Fruit fly (Drosophila melanogaster) whole organism, pupa: ENCODE data around the gene CG12766.

Experiments used
- CG10348 ChIP-seq: fragments of 200-800 bp; sonication (Bioruptor generic); IDR thresholded peaks from 2 replicates; pipeline ENCODE4 v1.3.6; 2022; ENCODE audit warnings: missing biosample characterization, missing genetic modification characterization
- CG12605 ChIP-seq: fragments of 200-800 bp; sonication (Bioruptor generic); IDR thresholded peaks from 2 replicates; pipeline ENCODE4 v1.3.6; 2022; ENCODE audit warnings: missing biosample characterization, missing genetic modification characterization
- CG13204 ChIP-seq: fragments of 200-800 bp; sonication (Bioruptor generic); optimal IDR thresholded peaks from 2 replicates; lab custom pipeline; 2018; ENCODE audit warnings: missing biosample characterization, mild to moderate bottlenecking, missing genetic modification characterization, moderate library complexity
- CG14655 ChIP-seq: fragments of 200-800 bp; sonication (Bioruptor generic); optimal IDR thresholded peaks from 3 replicates; lab custom pipeline; 2017; ENCODE audit warnings: mild to moderate bottlenecking, missing biosample characterization, missing genetic modification reagents, missing genetic modification characterization
- CG15710 ChIP-seq: fragments of 200-800 bp; sonication (Bioruptor generic); optimal IDR thresholded peaks from 2 replicates; lab custom pipeline; 2018; ENCODE audit warnings: missing biosample characterization, mild to moderate bottlenecking, missing genetic modification characterization, moderate library complexity
- CG17806 ChIP-seq: fragments of 200-800 bp; sonication (Bioruptor generic); optimal IDR thresholded peaks from 2 replicates; lab custom pipeline; 2018; ENCODE audit warnings: missing biosample characterization, mild to moderate bottlenecking, missing genetic modification characterization, moderate library complexity
- CG32121 ChIP-seq: fragments of 200-800 bp; sonication (Bioruptor generic); IDR thresholded peaks from 2 replicates; pipeline ENCODE4 v1.3.6; 2022; ENCODE audit warnings: missing biosample characterization, missing genetic modification characterization
- CG34367 ChIP-seq: fragments of 200-800 bp; sonication (Bioruptor generic); optimal IDR thresholded peaks from 2 replicates; lab custom pipeline; 2018; ENCODE audit warnings: missing biosample characterization, mild to moderate bottlenecking, missing genetic modification characterization
- CG4496 ChIP-seq: fragments of 200-800 bp; sonication (Bioruptor generic); IDR thresholded peaks from 3 replicates; pipeline ENCODE4 v1.3.6; 2022; ENCODE audit warnings: missing biosample characterization, missing genetic modification characterization
- CG8159 ChIP-seq: fragments of 200-800 bp; sonication (Bioruptor generic); optimal IDR thresholded peaks from 3 replicates; lab custom pipeline; 2018; ENCODE audit warnings: missing biosample characterization, mild to moderate bottlenecking, missing genetic modification characterization, moderate library complexity
- CG8301 ChIP-seq: fragments of 200-800 bp; sonication (Bioruptor generic); optimal IDR thresholded peaks from 2 replicates; lab custom pipeline; 2018; ENCODE audit warnings: missing biosample characterization, mild to moderate bottlenecking, missing genetic modification characterization
- CG9948 ChIP-seq: fragments of 200-800 bp; sonication (Bioruptor generic); optimal IDR thresholded peaks from 2 replicates; lab custom pipeline; 2018; ENCODE audit warnings: missing biosample characterization, mild to moderate bottlenecking, missing genetic modification characterization, moderate library complexity
- D1 ChIP-seq: fragments of 200-800 bp; sonication (Bioruptor generic); optimal IDR thresholded peaks from 2 replicates; lab custom pipeline; 2018; ENCODE audit warnings: missing biosample characterization, mild to moderate bottlenecking, missing genetic modification characterization, moderate library complexity
- EcR ChIP-seq: fragments of 200-800 bp; sonication (Bioruptor generic); optimal IDR thresholded peaks from 3 replicates; lab custom pipeline; 2019; ENCODE audit warnings: missing biosample characterization, missing genetic modification characterization, mild to moderate bottlenecking, moderate library complexity, missing genetic modification reagents
- Ets98B ChIP-seq: fragments of 200-800 bp; sonication (Bioruptor generic); IDR thresholded peaks from 2 replicates; pipeline ENCODE4 v1.3.6; 2022; ENCODE audit warnings: missing biosample characterization, missing genetic modification characterization
- Pif1A ChIP-seq: fragments of 200-800 bp; sonication (Bioruptor generic); optimal IDR thresholded peaks from 3 replicates; lab custom pipeline; 2016; ENCODE audit warnings: missing biosample characterization, missing genetic modification characterization
- Pif1B ChIP-seq: fragments of 200-800 bp; sonication (Bioruptor generic); optimal IDR thresholded peaks from 3 replicates; lab custom pipeline; 2016; ENCODE audit warnings: missing biosample characterization, missing genetic modification characterization
- Snoo ChIP-seq: fragments of 200-800 bp; sonication (Bioruptor generic); optimal IDR thresholded peaks from 3 replicates; lab custom pipeline; 2017; ENCODE audit warnings: missing biosample characterization, mild to moderate bottlenecking, missing genetic modification characterization, inconsistent platforms
- fd96Ca ChIP-seq: fragments of 200-800 bp; sonication (Bioruptor generic); IDR thresholded peaks from 3 replicates; pipeline ENCODE4 v1.3.6; 2022; ENCODE audit warnings: missing biosample characterization, missing genetic modification characterization
- gl ChIP-seq: fragments of 200-800 bp; sonication (Bioruptor generic); optimal IDR thresholded peaks from 2 replicates; lab custom pipeline; 2018; ENCODE audit warnings: missing biosample characterization, mild to moderate bottlenecking, missing genetic modification characterization
- rn ChIP-seq: fragments of 200-800 bp; sonication (Bioruptor generic); IDR thresholded peaks from 2 replicates; pipeline ENCODE4 v1.3.6; 2022; ENCODE audit warnings: missing biosample characterization, missing genetic modification characterization

CG12766 gene

dm6 chr3L:3951875-3952274 is 11.9 kb upstream of the CG12766 start:
- TF ChIP-seq fd96Ca (no peak), CG13204 (GFP tag; lab: Kevin White, UChicago) (no peak), CG34367 (no peak), CG4496 (GFP tag; lab: Robert Waterston, UW) (no peak), CG8301 (no peak)
- TF ChIP-seq, all 21 proteins: peak for 0

- TF ChIP-seq CG14655 (GFP tag; lab: Kevin White, UChicago) (no peak), CG10348 (no peak), Pif1B (GFP tag; lab: Kevin White, UChicago) (no peak), CG4496 (GFP tag; lab: Robert Waterston, UW) (no peak)
Observed at dm6 chr3L:3949205-3949604, 9.3 kb upstream of the CG12766 start, which contains the start of gene CG14983. Gene CG14983 (minus strand): TSS chr3L:3949305.

dm6 chr3L:3947301-3947941 is 7.5 kb upstream of the CG12766 start, which contains the start of gene CG10853:
Gene CG10853 (plus strand): TSS chr3L:3947891.
- TF ChIP-seq Ets98B (GFP tag; lab: Robert Waterston, UW) (no peak), Pif1B (GFP tag; lab: Kevin White, UChicago) (no peak), D1 (tag; lab: Kevin White, UChicago) (peak; percentile 44), CG9948 (no peak)

dm6 chr3L:3942241-3943028 is 2.5 kb upstream of the CG12766 start, which contains the start of the genes CG10863 and CG14982:
Gene CG10863 (minus strand): TSS chr3L:3942465.
Gene CG14982 (plus strand): TSS chr3L:3942710.
- TF ChIP-seq CG9948 (no peak), CG10348 (no peak), CG12605 (GFP tag; lab: Robert Waterston, UW) (peak; percentile 70), CG13204 (GFP tag; lab: Kevin White, UChicago) (no peak), CG15710 (tag; lab: Kevin White, UChicago) (no peak), Ets98B (GFP tag; lab: Robert Waterston, UW) (no peak), CG8301 (no peak), D1 (tag; lab: Kevin White, UChicago) (no peak), CG4496 (GFP tag; lab: Robert Waterston, UW) (0 out of 3 replicates have a peak, but pooled peaks have one; percentile 37), CG14655 (GFP tag; lab: Kevin White, UChicago) (no peak), fd96Ca (peak; percentile 8; the same call in 1 of the 3 replicates), EcR (GFP tag; lab: Kevin White, UChicago) (peak; percentile 25), rn (GFP tag; lab: Robert Waterston, UW) (no peak), Pif1B (GFP tag; lab: Kevin White, UChicago) (no peak), CG17806 (tag; lab: Kevin White, UChicago) (no peak), gl (tag; lab: Kevin White, UChicago) (no peak), Pif1A (GFP tag; lab: Kevin White, UChicago) (no peak), Snoo (tag; lab: Kevin White, UChicago) (peak; percentile 5), CG8159 (peak; percentile 4), CG34367 (no peak), CG32121 (GFP tag; lab: Robert Waterston, UW) (no peak)

dm6 chr3L:3937806-3938205 is 2.1 kb downstream of the CG12766 start, which contains the start of gene CG10866:
Gene CG10866 (minus strand): TSS chr3L:3937992.
- TF ChIP-seq CG10348 (no peak), CG14655 (GFP tag; lab: Kevin White, UChicago) (no peak), Snoo (tag; lab: Kevin White, UChicago) (no peak), CG34367 (no peak), CG8301 (no peak), CG8159 (no peak), EcR (GFP tag; lab: Kevin White, UChicago) (no peak), CG32121 (GFP tag; lab: Robert Waterston, UW) (no peak), Ets98B (GFP tag; lab: Robert Waterston, UW) (no peak), CG12605 (GFP tag; lab: Robert Waterston, UW) (no peak)
- TF ChIP-seq, all 21 proteins: peak for 0

dm6 chr3L:3935567-3936207 is 4.2 kb downstream of the CG12766 start, which contains the start of gene Eip63F-1:
Gene Eip63F-1 (minus strand): TSS chr3L:3935617.
- no peak for TF ChIP-seq CG14655 (GFP tag; lab: Kevin White, UChicago)
- no peak for TF ChIP-seq CG10348
- peak; percentile 57 for TF ChIP-seq CG8301
- no peak for TF ChIP-seq rn (GFP tag; lab: Robert Waterston, UW)
- no peak for TF ChIP-seq CG13204 (GFP tag; lab: Kevin White, UChicago)
- TF ChIP-seq D1 (tag; lab: Kevin White, UChicago): no peak
- no peak for TF ChIP-seq CG17806 (tag; lab: Kevin White, UChicago)
- peak; percentile 55 for TF ChIP-seq CG32121 (GFP tag; lab: Robert Waterston, UW)
- no peak for TF ChIP-seq Pif1A (GFP tag; lab: Kevin White, UChicago)
- TF ChIP-seq CG12605 (GFP tag; lab: Robert Waterston, UW): no peak; the same call in 1 of the 2 replicates
- TF ChIP-seq Snoo (tag; lab: Kevin White, UChicago): no peak
- no peak for TF ChIP-seq CG8159
- no peak for TF ChIP-seq CG34367
- no peak for TF ChIP-seq fd96Ca
- TF ChIP-seq gl (tag; lab: Kevin White, UChicago): no peak
- peak; percentile 45; the same call in 1 of the 2 replicates for TF ChIP-seq Ets98B (GFP tag; lab: Robert Waterston, UW)
- TF ChIP-seq, all 21 proteins: peak for 3
